Worm (Caenorhabditis elegans) whole organism, young adult: ENCODE measurements around the gene F48E3.9.

Experiments
- C06A6.2 ChIP-seq: fragments of 200-800 bp; sonication (Bioruptor generic); conservative IDR thresholded peaks from 2 replicates; pipeline ENCODE4 v1.3.6; 2022; ENCODE audit warnings: missing genetic modification characterization, missing compliant biosample characterization
- F37B4.10 ChIP-seq: fragments of 200-800 bp; sonication (Bioruptor generic); IDR thresholded peaks from 2 replicates; pipeline ENCODE4 v1.3.6; 2022; ENCODE audit warnings: missing genetic modification characterization, missing compliant biosample characterization
- F52B5.7 ChIP-seq: sonication (generic microtip); optimal IDR thresholded peaks from 2 replicates; lab custom pipeline; 2016; ENCODE audit warnings: mild to moderate bottlenecking, missing genetic modification characterization, missing compliant biosample characterization
- F57A8.1 ChIP-seq: fragments of 200-800 bp; sonication (Bioruptor generic); optimal IDR thresholded peaks from 2 replicates; lab custom pipeline; 2018; ENCODE audit warnings: mild to moderate bottlenecking, missing genetic modification characterization, moderate library complexity, missing compliant biosample characterization
- T07F8.4 ChIP-seq: sonication (generic microtip); optimal IDR thresholded peaks from 2 replicates; lab custom pipeline; 2016; ENCODE audit warnings: mild to moderate bottlenecking, missing genetic modification characterization, moderate library complexity, missing compliant biosample characterization
- T26A5.8 ChIP-seq: sonication (generic microtip); optimal IDR thresholded peaks from 2 replicates; lab custom pipeline; 2016; ENCODE audit warnings: missing genetic modification characterization, missing compliant biosample characterization
- akir-1 ChIP-seq: fragments of 200-800 bp; sonication (Bioruptor generic); optimal IDR thresholded peaks from 2 replicates; lab custom pipeline; 2018; ENCODE audit warnings: mild to moderate bottlenecking, missing genetic modification characterization, moderate library complexity, missing compliant biosample characterization
- attf-3 ChIP-seq: fragments of 200-800 bp; sonication (Bioruptor generic); conservative IDR thresholded peaks from 2 replicates; pipeline ENCODE4 v1.3.6; 2022; ENCODE audit warnings: missing genetic modification reagents, missing genetic modification characterization, missing compliant biosample characterization
- attf-5 ChIP-seq: fragments of 200-800 bp; sonication (Bioruptor generic); optimal IDR thresholded peaks from 2 replicates; lab custom pipeline; 2018; ENCODE audit warnings: mild to moderate bottlenecking, missing genetic modification characterization, missing compliant biosample characterization
- bed-2 ChIP-seq: fragments of 200-800 bp; sonication (Bioruptor generic); IDR thresholded peaks from 2 replicates; pipeline ENCODE4 v1.3.6; 2022; ENCODE audit warnings: missing genetic modification reagents, missing genetic modification characterization, missing compliant biosample characterization
- ceh-58 ChIP-seq: fragments of 200-800 bp; sonication (Bioruptor generic); IDR thresholded peaks from 2 replicates; pipeline ENCODE4 v1.3.6; 2022; ENCODE audit warnings: missing genetic modification characterization, missing compliant biosample characterization
- chd-7 ChIP-seq: sonication (generic microtip); optimal IDR thresholded peaks from 2 replicates; lab custom pipeline; 2016; ENCODE audit warnings: mild to moderate bottlenecking, missing genetic modification characterization, moderate library complexity, missing compliant biosample characterization
- dox-1 ChIP-seq: fragments of 200-800 bp; sonication (Bioruptor generic); IDR thresholded peaks from 2 replicates; pipeline ENCODE4 v1.3.6; 2022; ENCODE audit warnings: missing genetic modification reagents, missing genetic modification characterization, missing compliant biosample characterization
- egl-18 ChIP-seq: fragments of 200-800 bp; sonication (Bioruptor generic); IDR thresholded peaks from 2 replicates; pipeline ENCODE4 v1.3.6; 2022; ENCODE audit warnings: missing genetic modification reagents, missing genetic modification characterization, missing compliant biosample characterization
- fkh-3 ChIP-seq: sonication (generic microtip); optimal IDR thresholded peaks from 2 replicates; lab custom pipeline; 2016; ENCODE audit warnings: mild to moderate bottlenecking, missing genetic modification characterization, missing compliant biosample characterization
- gei-17 ChIP-seq: fragments of 200-800 bp; sonication (Bioruptor generic); optimal IDR thresholded peaks from 2 replicates; lab custom pipeline; 2018; ENCODE audit warnings: mild to moderate bottlenecking, missing genetic modification characterization, missing compliant biosample characterization
- hmg-1.2 ChIP-seq: fragments of 200-800 bp; sonication (Bioruptor generic); IDR thresholded peaks from 2 replicates; pipeline ENCODE4 v1.3.6; 2022; ENCODE audit warnings: missing genetic modification reagents, missing genetic modification characterization, missing compliant biosample characterization
- hsf-1 ChIP-seq: fragments of 200-800 bp; sonication (Bioruptor generic); IDR thresholded peaks from 2 replicates; pipeline ENCODE4 v1.3.6; 2022; ENCODE audit warnings: missing genetic modification reagents, missing genetic modification characterization, missing compliant biosample characterization
- let-526 ChIP-seq: fragments of 200-800 bp; sonication (Bioruptor generic); IDR thresholded peaks from 2 replicates; pipeline ENCODE4 v1.3.6; 2022; ENCODE audit warnings: missing genetic modification reagents, missing genetic modification characterization, missing compliant biosample characterization
- lin-35 ChIP-seq, 3 experiments: fragments of 150-350 bp in 2 of 3; sonication (generic microtip) in 1 of 3; optimal IDR thresholded peaks; 2 replicates each; lab custom pipeline; 2014 to 2018; ENCODE audit warnings: missing biosample characterization in 3 of 3, missing genetic modification characterization in 3 of 3, missing genetic modification reagents in 3 of 3
- lin-40 ChIP-seq: sonication (generic microtip); optimal IDR thresholded peaks from 2 replicates; lab custom pipeline; 2016; ENCODE audit warnings: missing genetic modification characterization, mild to moderate bottlenecking, missing compliant biosample characterization, missing genotype, missing genetic modification reagents
- lsl-1 ChIP-seq: fragments of 200-800 bp; sonication (Bioruptor generic); optimal IDR thresholded peaks from 2 replicates; lab custom pipeline; 2018; ENCODE audit warnings: mild to moderate bottlenecking, missing genetic modification characterization, moderate library complexity, missing compliant biosample characterization
- madf-3 ChIP-seq: fragments of 200-800 bp; sonication (Bioruptor generic); IDR thresholded peaks from 2 replicates; pipeline ENCODE4 v1.3.6; 2022; ENCODE audit warnings: missing genetic modification reagents, missing genetic modification characterization, missing compliant biosample characterization
- mel-28 ChIP-seq: sonication (generic microtip); optimal IDR thresholded peaks from 2 replicates; lab custom pipeline; 2016; ENCODE audit warnings: borderline replicate concordance, mild to moderate bottlenecking, missing genetic modification characterization, missing compliant biosample characterization
- nfyb-1 ChIP-seq: fragments of 200-800 bp; sonication (Bioruptor generic); IDR thresholded peaks from 2 replicates; pipeline ENCODE4 v1.3.6; 2022; ENCODE audit warnings: missing genetic modification reagents, missing genetic modification characterization, missing compliant biosample characterization
- nhr-120 ChIP-seq: fragments of 200-800 bp; sonication (Bioruptor generic); IDR thresholded peaks from 2 replicates; pipeline ENCODE4 v1.3.6; 2022; ENCODE audit warnings: missing genetic modification characterization, missing compliant biosample characterization
- nhr-90 ChIP-seq: sonication (generic microtip); optimal IDR thresholded peaks from 2 replicates; lab custom pipeline; 2016; ENCODE audit warnings: missing genotype, mild to moderate bottlenecking, missing genetic modification characterization, missing compliant biosample characterization
- sdz-38 ChIP-seq: sonication (generic microtip); optimal IDR thresholded peaks from 2 replicates; lab custom pipeline; 2016; ENCODE audit warnings: missing genotype, missing genetic modification characterization, missing compliant biosample characterization
- snpc-1.1 ChIP-seq: sonication (generic microtip); optimal IDR thresholded peaks from 2 replicates; lab custom pipeline; 2017; ENCODE audit warnings: missing genetic modification characterization, mild to moderate bottlenecking, missing compliant biosample characterization, antibody characterized with exemption, moderate library complexity, missing genotype, missing genetic modification reagents; ENCODE audit not compliant: insufficient read depth
- snpc-3.4 ChIP-seq: sonication (generic microtip); optimal IDR thresholded peaks from 2 replicates; lab custom pipeline; 2017; ENCODE audit warnings: missing genetic modification characterization, mild to moderate bottlenecking, missing compliant biosample characterization, antibody characterized with exemption, moderate library complexity, missing genotype, missing genetic modification reagents
- snpc-4 ChIP-seq, 5 experiments: fragments of 150-350 bp in 1 of 5; sonication (generic microtip) in 4 of 5; optimal IDR thresholded peaks; 2 replicates each; lab custom pipeline; 2014 to 2018; ENCODE audit warnings: missing genetic modification characterization in 5 of 5, missing biosample characterization in 3 of 5, antibody characterized with exemption in 2 of 5, mild to moderate bottlenecking in 2 of 5, missing compliant biosample characterization in 2 of 5, missing genotype in 2 of 5, moderate library complexity in 2 of 5, missing genetic modification reagents in 1 of 5
- sptf-2 ChIP-seq: fragments of 200-800 bp; sonication (Bioruptor generic); optimal IDR thresholded peaks from 2 replicates; lab custom pipeline; 2018; ENCODE audit warnings: mild to moderate bottlenecking, missing genetic modification characterization, missing compliant biosample characterization
- unc-130 ChIP-seq: sonication (generic microtip); optimal IDR thresholded peaks from 2 replicates; lab custom pipeline; 2016; ENCODE audit warnings: missing genetic modification reagents, missing genetic modification characterization, missing compliant biosample characterization
- ztf-22 ChIP-seq: fragments of 200-800 bp; sonication (Bioruptor generic); optimal IDR thresholded peaks from 2 replicates; lab custom pipeline; 2018; ENCODE audit warnings: mild to moderate bottlenecking, missing genetic modification characterization, moderate library complexity, missing compliant biosample characterization
- ztf-26 ChIP-seq: sonication (generic microtip); optimal IDR thresholded peaks from 2 replicates; lab custom pipeline; 2017; ENCODE audit warnings: missing genetic modification characterization, missing compliant biosample characterization

F48E3.9 gene

ce11 chrX:7480756-7481155 is at the start of gene F48E3.9:
Gene F48E3.9 (plus strand): TSS chrX:7481056.
- no peak for TF ChIP-seq ceh-58 (GFP tag; lab: Robert Waterston, UW)
- TF ChIP-seq lsl-1 (GFP tag; lab: Kevin White, UChicago), result no peak
- no peak for TF ChIP-seq gei-17 (GFP tag; lab: Kevin White, UChicago)
- TF ChIP-seq F52B5.7 (tag; lab: Kevin White, UChicago), result no peak
- no peak for TF ChIP-seq chd-7 (tag; lab: Kevin White, UChicago)
- TF ChIP-seq hmg-1.2, result no peak
- no peak for TF ChIP-seq snpc-1.1 (tag; lab: Kevin White, UChicago)
- TF ChIP-seq dox-1 (GFP tag; lab: Robert Waterston, UW), result no peak
- TF ChIP-seq lin-35 (GFP tag; optimal IDR thresholded peaks at IDR 0.05; lab: Kevin White, UChicago), result no peak
- no peak for TF ChIP-seq lin-40 (tag; lab: Kevin White, UChicago)
- no peak for TF ChIP-seq akir-1 (GFP tag; lab: Kevin White, UChicago)
- no peak for TF ChIP-seq sdz-38 (tag; lab: Kevin White, UChicago)
- TF ChIP-seq let-526 (GFP tag; lab: Robert Waterston, UW), result no peak

- TF ChIP-seq dox-1 (GFP tag; lab: Robert Waterston, UW), result no peak
- TF ChIP-seq nhr-90 (tag; lab: Kevin White, UChicago), result no peak
- no peak for TF ChIP-seq attf-5
- TF ChIP-seq nhr-120, result no peak
- TF ChIP-seq madf-3 (GFP tag; lab: Robert Waterston, UW), result no peak
- TF ChIP-seq snpc-4 (GFP tag; optimal IDR thresholded peaks at IDR 0.05; lab: Kevin White, UChicago), result no peak
- no peak for TF ChIP-seq snpc-4 (tag; optimal IDR thresholded peaks at IDR 0.05; lab: Kevin White, UChicago)
- TF ChIP-seq attf-3, result no peak
- no peak for TF ChIP-seq nfyb-1
- no peak for TF ChIP-seq ztf-22 (GFP tag; lab: Kevin White, UChicago)
- no peak for TF ChIP-seq snpc-3.4 (tag; lab: Kevin White, UChicago)
- no peak for TF ChIP-seq fkh-3
- no peak for TF ChIP-seq F57A8.1 (GFP tag; lab: Kevin White, UChicago)
- TF ChIP-seq T26A5.8 (tag; lab: Kevin White, UChicago), result no peak
- no peak for TF ChIP-seq hsf-1 (GFP tag; lab: Robert Waterston, UW)
- TF ChIP-seq C06A6.2, result no peak
- TF ChIP-seq F37B4.10 (GFP tag; lab: Robert Waterston, UW), result no peak
- TF ChIP-seq, all 124 proteins: peak for 0
Observed at ce11 chrX:7431165-7431564, 49.7 kb upstream of the F48E3.9 start, which contains the start of gene clc-2. Gene clc-2 (plus strand): TSS chrX:7431465.

- TF ChIP-seq T07F8.4 (tag; lab: Kevin White, UChicago) (no peak), sptf-2 (GFP tag; lab: Kevin White, UChicago) (no peak), mel-28 (no peak), ztf-26 (tag; lab: Kevin White, UChicago) (no peak), bed-2 (GFP tag; lab: Robert Waterston, UW) (no peak), unc-130 (no peak), ztf-22 (GFP tag; lab: Kevin White, UChicago) (no peak), egl-18 (no peak)
Observed at ce11 chrX:7433269-7433668, 47.6 kb upstream of the F48E3.9 start, which contains the start of gene clc-5. Gene clc-5 (plus strand): TSS chrX:7433569.
